Fruit fly (Drosophila melanogaster) whole organism, pupa: Measurements from ENCODE around the gene HP1e.

Source experiments
- CG10348 ChIP-seq: fragments of 200-800 bp; sonication (Bioruptor generic); IDR thresholded peaks from 2 replicates; pipeline ENCODE4 v1.3.6; 2022; ENCODE audit warnings: missing biosample characterization, missing genetic modification characterization
- CG12605 ChIP-seq: fragments of 200-800 bp; sonication (Bioruptor generic); IDR thresholded peaks from 2 replicates; pipeline ENCODE4 v1.3.6; 2022; ENCODE audit warnings: missing biosample characterization, missing genetic modification characterization
- CG13204 ChIP-seq: fragments of 200-800 bp; sonication (Bioruptor generic); optimal IDR thresholded peaks from 2 replicates; lab custom pipeline; 2018; ENCODE audit warnings: missing biosample characterization, mild to moderate bottlenecking, missing genetic modification characterization, moderate library complexity
- CG14655 ChIP-seq: fragments of 200-800 bp; sonication (Bioruptor generic); optimal IDR thresholded peaks from 3 replicates; lab custom pipeline; 2017; ENCODE audit warnings: mild to moderate bottlenecking, missing biosample characterization, missing genetic modification reagents, missing genetic modification characterization
- CG15710 ChIP-seq: fragments of 200-800 bp; sonication (Bioruptor generic); optimal IDR thresholded peaks from 2 replicates; lab custom pipeline; 2018; ENCODE audit warnings: missing biosample characterization, mild to moderate bottlenecking, missing genetic modification characterization, moderate library complexity
- CG17806 ChIP-seq: fragments of 200-800 bp; sonication (Bioruptor generic); optimal IDR thresholded peaks from 2 replicates; lab custom pipeline; 2018; ENCODE audit warnings: missing biosample characterization, mild to moderate bottlenecking, missing genetic modification characterization, moderate library complexity
- CG32121 ChIP-seq: fragments of 200-800 bp; sonication (Bioruptor generic); IDR thresholded peaks from 2 replicates; pipeline ENCODE4 v1.3.6; 2022; ENCODE audit warnings: missing biosample characterization, missing genetic modification characterization
- CG34367 ChIP-seq: fragments of 200-800 bp; sonication (Bioruptor generic); optimal IDR thresholded peaks from 2 replicates; lab custom pipeline; 2018; ENCODE audit warnings: missing biosample characterization, mild to moderate bottlenecking, missing genetic modification characterization
- CG4496 ChIP-seq: fragments of 200-800 bp; sonication (Bioruptor generic); IDR thresholded peaks from 3 replicates; pipeline ENCODE4 v1.3.6; 2022; ENCODE audit warnings: missing biosample characterization, missing genetic modification characterization
- CG8159 ChIP-seq: fragments of 200-800 bp; sonication (Bioruptor generic); optimal IDR thresholded peaks from 3 replicates; lab custom pipeline; 2018; ENCODE audit warnings: missing biosample characterization, mild to moderate bottlenecking, missing genetic modification characterization, moderate library complexity
- CG8301 ChIP-seq: fragments of 200-800 bp; sonication (Bioruptor generic); optimal IDR thresholded peaks from 2 replicates; lab custom pipeline; 2018; ENCODE audit warnings: missing biosample characterization, mild to moderate bottlenecking, missing genetic modification characterization
- CG9948 ChIP-seq: fragments of 200-800 bp; sonication (Bioruptor generic); optimal IDR thresholded peaks from 2 replicates; lab custom pipeline; 2018; ENCODE audit warnings: missing biosample characterization, mild to moderate bottlenecking, missing genetic modification characterization, moderate library complexity
- D1 ChIP-seq: fragments of 200-800 bp; sonication (Bioruptor generic); optimal IDR thresholded peaks from 2 replicates; lab custom pipeline; 2018; ENCODE audit warnings: missing biosample characterization, mild to moderate bottlenecking, missing genetic modification characterization, moderate library complexity
- EcR ChIP-seq: fragments of 200-800 bp; sonication (Bioruptor generic); optimal IDR thresholded peaks from 3 replicates; lab custom pipeline; 2019; ENCODE audit warnings: missing biosample characterization, missing genetic modification characterization, mild to moderate bottlenecking, moderate library complexity, missing genetic modification reagents
- Ets98B ChIP-seq: fragments of 200-800 bp; sonication (Bioruptor generic); IDR thresholded peaks from 2 replicates; pipeline ENCODE4 v1.3.6; 2022; ENCODE audit warnings: missing biosample characterization, missing genetic modification characterization
- Pif1A ChIP-seq: fragments of 200-800 bp; sonication (Bioruptor generic); optimal IDR thresholded peaks from 3 replicates; lab custom pipeline; 2016; ENCODE audit warnings: missing biosample characterization, missing genetic modification characterization
- Pif1B ChIP-seq: fragments of 200-800 bp; sonication (Bioruptor generic); optimal IDR thresholded peaks from 3 replicates; lab custom pipeline; 2016; ENCODE audit warnings: missing biosample characterization, missing genetic modification characterization
- Snoo ChIP-seq: fragments of 200-800 bp; sonication (Bioruptor generic); optimal IDR thresholded peaks from 3 replicates; lab custom pipeline; 2017; ENCODE audit warnings: missing biosample characterization, mild to moderate bottlenecking, missing genetic modification characterization, inconsistent platforms
- fd96Ca ChIP-seq: fragments of 200-800 bp; sonication (Bioruptor generic); IDR thresholded peaks from 3 replicates; pipeline ENCODE4 v1.3.6; 2022; ENCODE audit warnings: missing biosample characterization, missing genetic modification characterization
- gl ChIP-seq: fragments of 200-800 bp; sonication (Bioruptor generic); optimal IDR thresholded peaks from 2 replicates; lab custom pipeline; 2018; ENCODE audit warnings: missing biosample characterization, mild to moderate bottlenecking, missing genetic modification characterization
- rn ChIP-seq: fragments of 200-800 bp; sonication (Bioruptor generic); IDR thresholded peaks from 2 replicates; pipeline ENCODE4 v1.3.6; 2022; ENCODE audit warnings: missing biosample characterization, missing genetic modification characterization

HP1e gene

dm6 chr3R:9340425-9341188 is 19.0 kb downstream of the HP1e start:
- TF ChIP-seq CG34367 (tag; lab: Kevin White, UChicago): peak; percentile 79
- TF ChIP-seq gl (tag; lab: Kevin White, UChicago): peak; percentile 65
- TF ChIP-seq CG10348 (GFP tag; lab: Robert Waterston, UW): no peak
- TF ChIP-seq CG8301 (tag; lab: Kevin White, UChicago): peak; percentile 85
- TF ChIP-seq CG8159: peak; percentile 88
- peak; percentile 89 for TF ChIP-seq D1 (tag; lab: Kevin White, UChicago)
- TF ChIP-seq CG17806 (tag; lab: Kevin White, UChicago): peak; percentile 76
- TF ChIP-seq CG4496 (GFP tag; lab: Robert Waterston, UW): peak; percentile 86
- TF ChIP-seq CG9948: peak; percentile 82
- TF ChIP-seq Ets98B (GFP tag; lab: Robert Waterston, UW): peak; percentile 60
- peak; percentile 60 for TF ChIP-seq Pif1B (GFP tag; lab: Kevin White, UChicago)
- TF ChIP-seq CG13204 (GFP tag; lab: Kevin White, UChicago): peak; percentile 44
- peak; percentile 84 for TF ChIP-seq Snoo (tag; lab: Kevin White, UChicago)
- TF ChIP-seq EcR: no peak
- TF ChIP-seq CG14655 (GFP tag; lab: Kevin White, UChicago): peak; percentile 91
- peak; percentile 48 for TF ChIP-seq Pif1A (GFP tag; lab: Kevin White, UChicago)
- peak; percentile 83 for TF ChIP-seq CG15710 (tag; lab: Kevin White, UChicago)
- peak; percentile 77 for TF ChIP-seq CG32121 (GFP tag; lab: Robert Waterston, UW)
- peak; percentile 74; the same call in 2 of the 3 replicates for TF ChIP-seq fd96Ca
- TF ChIP-seq rn (GFP tag; lab: Robert Waterston, UW): peak; percentile 35; the same call in 1 of the 2 replicates
- TF ChIP-seq CG12605 (GFP tag; lab: Robert Waterston, UW): peak; percentile 26; the same call in 1 of the 2 replicates

- TF ChIP-seq fd96Ca (peak; percentile 71; the same call in 1 of the 3 replicates), D1 (tag; lab: Kevin White, UChicago) (peak; percentile 31), rn (GFP tag; lab: Robert Waterston, UW) (peak; percentile 37; the same call in 1 of the 2 replicates), CG4496 (GFP tag; lab: Robert Waterston, UW) (peak; percentile 80), CG32121 (GFP tag; lab: Robert Waterston, UW) (peak; percentile 56), Pif1A (GFP tag; lab: Kevin White, UChicago) (peak; percentile 80), CG12605 (GFP tag; lab: Robert Waterston, UW) (peak; percentile 40), CG17806 (tag; lab: Kevin White, UChicago) (peak; percentile 74), EcR (peak; percentile 44), CG8301 (tag; lab: Kevin White, UChicago) (peak; percentile 83), CG13204 (GFP tag; lab: Kevin White, UChicago) (peak; percentile 72), CG34367 (tag; lab: Kevin White, UChicago) (peak; percentile 75), Pif1B (GFP tag; lab: Kevin White, UChicago) (peak; percentile 82), CG14655 (GFP tag; lab: Kevin White, UChicago) (peak; percentile 86), CG15710 (tag; lab: Kevin White, UChicago) (peak; percentile 86), CG8159 (peak; percentile 89), Snoo (tag; lab: Kevin White, UChicago) (peak; percentile 80), Ets98B (GFP tag; lab: Robert Waterston, UW) (peak; percentile 67), CG10348 (GFP tag; lab: Robert Waterston, UW) (no peak), CG9948 (peak; percentile 74), gl (tag; lab: Kevin White, UChicago) (peak; percentile 59)
- TF ChIP-seq, all 21 proteins: peak for 20
Measured at dm6 chr3R:9341189-9342012, 19.8 kb downstream of the HP1e start.

- peak; percentile 65 for TF ChIP-seq D1 (tag; lab: Kevin White, UChicago)
- peak; percentile 5 for TF ChIP-seq EcR
- TF ChIP-seq Ets98B (GFP tag; lab: Robert Waterston, UW): peak; percentile 44; the same call in 1 of the 2 replicates
- peak; percentile 65 for TF ChIP-seq Pif1B (GFP tag; lab: Kevin White, UChicago)
- TF ChIP-seq CG8159: peak; percentile 5
- no peak for TF ChIP-seq rn (GFP tag; lab: Robert Waterston, UW)
- peak; percentile 0 for TF ChIP-seq CG14655 (GFP tag; lab: Kevin White, UChicago)
- TF ChIP-seq fd96Ca: no peak
- TF ChIP-seq gl (tag; lab: Kevin White, UChicago): peak; percentile 22
- TF ChIP-seq CG15710 (tag; lab: Kevin White, UChicago): no peak
- TF ChIP-seq CG17806 (tag; lab: Kevin White, UChicago): peak; percentile 8
- peak; percentile 51 for TF ChIP-seq Pif1A (GFP tag; lab: Kevin White, UChicago)
- no peak for TF ChIP-seq CG8301 (tag; lab: Kevin White, UChicago)
- TF ChIP-seq Snoo (tag; lab: Kevin White, UChicago): peak; percentile 47
- peak; percentile 20 for TF ChIP-seq CG34367 (tag; lab: Kevin White, UChicago)
- TF ChIP-seq CG32121 (GFP tag; lab: Robert Waterston, UW): peak; percentile 38; the same call in 1 of the 2 replicates
- 0 out of 2 replicates have a peak, but pooled peaks have one; percentile 49 for TF ChIP-seq CG12605 (GFP tag; lab: Robert Waterston, UW)
- TF ChIP-seq CG13204 (GFP tag; lab: Kevin White, UChicago): no peak
- TF ChIP-seq CG9948: no peak
- TF ChIP-seq CG10348 (GFP tag; lab: Robert Waterston, UW): no peak
- TF ChIP-seq CG4496 (GFP tag; lab: Robert Waterston, UW): no peak
Measured at dm6 chr3R:9342248-9342882, 20.8 kb downstream of the HP1e start.
